Fruit fly (Drosophila melanogaster): ENCODE data around the gene tsl.

Gene tsl

DNA sequence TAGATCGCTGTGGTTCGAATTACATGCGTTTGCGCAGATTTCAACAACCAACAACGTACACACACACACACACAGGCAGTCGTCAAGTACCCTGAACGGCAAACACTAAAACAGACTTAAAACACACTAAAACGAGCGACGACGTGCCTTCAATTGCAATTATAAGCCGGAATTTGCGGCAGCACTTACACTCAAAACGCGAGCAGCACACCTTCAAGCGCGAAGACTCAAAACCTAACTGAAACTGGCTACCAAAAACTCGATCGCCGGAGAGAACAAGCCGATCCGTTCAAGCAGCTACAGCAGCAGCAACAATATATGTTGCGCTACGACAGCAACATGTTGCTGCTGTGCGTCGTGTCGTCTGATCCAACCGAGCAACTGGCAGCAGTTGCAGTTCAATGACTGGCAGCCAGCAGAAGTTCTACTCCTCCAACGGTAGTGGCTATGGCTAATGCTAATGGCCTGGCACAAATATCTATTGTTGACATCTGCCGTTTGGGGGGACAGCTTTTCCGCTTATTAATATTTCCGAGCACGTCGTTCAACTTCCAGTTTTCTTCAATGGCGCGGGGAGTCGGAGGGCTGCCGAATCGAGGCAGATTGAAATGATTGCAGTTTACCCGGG lies at the start of gene tsl:
TSS of gene tsl (minus strand) at position 242 of the 628 bp plus-strand sequence.
- TF ChIP-seq psq (optimal IDR thresholded peaks at IDR 0.05) (no peak), h (optimal IDR thresholded peaks at IDR 0.05) (no peak), ttk (optimal IDR thresholded peaks at IDR 0.05) (no peak), Sin3A (optimal IDR thresholded peaks at IDR 0.05) (no peak), insv (optimal IDR thresholded peaks at IDR 0.05) (no peak), Myc (optimal IDR thresholded peaks at IDR 0.05) (no peak)

- TF ChIP-seq insv (optimal IDR thresholded peaks at IDR 0.05) (no peak), Myc (optimal IDR thresholded peaks at IDR 0.05) (no peak), psq (optimal IDR thresholded peaks at IDR 0.05) (no peak), Sin3A (optimal IDR thresholded peaks at IDR 0.05) (no peak)
Measured at dm6 chr3R:21831040-21831439, 48.7 kb upstream of the tsl start.

- TF ChIP-seq ttk (optimal IDR thresholded peaks at IDR 0.05) (no peak), psq (optimal IDR thresholded peaks at IDR 0.05) (no peak), h (optimal IDR thresholded peaks at IDR 0.05) (no peak), Myc (optimal IDR thresholded peaks at IDR 0.05) (no peak), Sin3A (optimal IDR thresholded peaks at IDR 0.05) (no peak), insv (optimal IDR thresholded peaks at IDR 0.05) (no peak)
Measured at dm6 chr3R:21830303-21830707, 48.0 kb upstream of the tsl start.

DNA sequence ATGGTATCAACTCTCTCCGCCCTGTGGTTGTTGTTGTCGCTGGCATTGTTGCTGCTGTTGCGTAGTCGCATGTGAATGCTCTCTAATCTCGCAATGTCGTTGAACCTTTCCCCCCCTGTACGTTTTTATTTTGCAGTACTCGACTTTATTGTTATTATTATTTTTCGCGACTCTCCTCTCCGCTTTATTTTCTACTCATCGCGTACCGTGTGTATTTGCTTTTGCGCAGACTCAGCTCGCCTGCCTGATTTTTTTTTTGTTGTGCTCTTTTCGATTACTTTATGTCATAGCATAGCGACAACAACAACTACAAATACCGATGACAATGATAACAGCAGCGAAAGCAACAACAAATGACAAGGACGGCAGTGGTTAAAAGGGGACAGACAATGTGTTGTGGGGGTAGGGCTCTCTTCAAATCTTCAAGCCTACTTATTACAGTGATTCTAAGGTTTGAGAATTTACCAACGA lies 47.2 kb upstream of the tsl start:
- no peak for TF ChIP-seq ttk (optimal IDR thresholded peaks at IDR 0.05)
- no peak for TF ChIP-seq psq (optimal IDR thresholded peaks at IDR 0.05)
- TF ChIP-seq Myc (optimal IDR thresholded peaks at IDR 0.05) = no peak
- no peak for TF ChIP-seq h (optimal IDR thresholded peaks at IDR 0.05)
- no peak for TF ChIP-seq Sin3A (optimal IDR thresholded peaks at IDR 0.05)
- TF ChIP-seq insv (optimal IDR thresholded peaks at IDR 0.05) = no peak

- TF ChIP-seq ttk (optimal IDR thresholded peaks at IDR 0.05) (no peak), Myc (optimal IDR thresholded peaks at IDR 0.05) (no peak), h (optimal IDR thresholded peaks at IDR 0.05) (no peak), Sin3A (optimal IDR thresholded peaks at IDR 0.05) (no peak), insv (optimal IDR thresholded peaks at IDR 0.05) (no peak), psq (optimal IDR thresholded peaks at IDR 0.05) (no peak)
Measured at dm6 chr3R:21828785-21829486, 46.6 kb upstream of the tsl start.

dm6 chr3R:21828040-21828526 lies 45.7 kb upstream of the tsl start:
- TF ChIP-seq h (optimal IDR thresholded peaks at IDR 0.05) (no peak), Sin3A (optimal IDR thresholded peaks at IDR 0.05) (no peak), ttk (optimal IDR thresholded peaks at IDR 0.05) (no peak), Myc (optimal IDR thresholded peaks at IDR 0.05) (no peak), insv (optimal IDR thresholded peaks at IDR 0.05) (no peak), psq (optimal IDR thresholded peaks at IDR 0.05) (no peak)

dm6 chr3R:21827453-21828039 lies 45.2 kb upstream of the tsl start:
- TF ChIP-seq Sin3A (optimal IDR thresholded peaks at IDR 0.05) = no peak
- TF ChIP-seq Myc (optimal IDR thresholded peaks at IDR 0.05) = no peak
- no peak for TF ChIP-seq psq (optimal IDR thresholded peaks at IDR 0.05)
- no peak for TF ChIP-seq ttk (optimal IDR thresholded peaks at IDR 0.05)
- no peak for TF ChIP-seq insv (optimal IDR thresholded peaks at IDR 0.05)
- no peak for TF ChIP-seq h (optimal IDR thresholded peaks at IDR 0.05)

- TF ChIP-seq Sin3A (optimal IDR thresholded peaks at IDR 0.05) (no peak), psq (optimal IDR thresholded peaks at IDR 0.05) (no peak), h (optimal IDR thresholded peaks at IDR 0.05) (no peak), insv (optimal IDR thresholded peaks at IDR 0.05) (no peak), ttk (optimal IDR thresholded peaks at IDR 0.05) (no peak), Myc (optimal IDR thresholded peaks at IDR 0.05) (no peak)
Measured at dm6 chr3R:21825775-21826558, 43.6 kb upstream of the tsl start.

DNA sequence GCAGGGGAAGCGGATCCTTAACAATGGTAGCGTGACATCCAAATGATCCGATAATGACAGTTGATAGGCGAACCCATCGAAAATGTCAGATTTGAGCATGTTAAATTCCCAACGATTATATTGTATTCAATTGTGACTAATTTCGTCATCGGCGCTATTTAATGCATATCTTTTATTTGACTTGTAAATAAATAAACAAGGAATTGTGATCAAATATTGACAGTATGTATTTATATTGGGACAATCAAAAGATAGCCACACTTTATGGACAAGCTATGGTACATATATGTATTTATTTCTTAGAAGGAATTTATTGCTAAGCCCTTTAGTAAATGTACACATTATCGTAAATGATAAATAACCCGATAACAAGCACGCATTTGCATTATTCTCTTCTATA lies 42.8 kb upstream of the tsl start:
- TF ChIP-seq ttk (optimal IDR thresholded peaks at IDR 0.05) = no peak
- TF ChIP-seq insv (optimal IDR thresholded peaks at IDR 0.05) = no peak
- TF ChIP-seq Myc (optimal IDR thresholded peaks at IDR 0.05) = no peak
- no peak for TF ChIP-seq psq (optimal IDR thresholded peaks at IDR 0.05)
- no peak for TF ChIP-seq Sin3A (optimal IDR thresholded peaks at IDR 0.05)
- TF ChIP-seq h (optimal IDR thresholded peaks at IDR 0.05) = no peak

- no peak for TF ChIP-seq psq (optimal IDR thresholded peaks at IDR 0.05)
- TF ChIP-seq Sin3A (optimal IDR thresholded peaks at IDR 0.05) = no peak
Measured at dm6 chr3R:21824407-21825006, 42.2 kb upstream of the tsl start.

DNA sequence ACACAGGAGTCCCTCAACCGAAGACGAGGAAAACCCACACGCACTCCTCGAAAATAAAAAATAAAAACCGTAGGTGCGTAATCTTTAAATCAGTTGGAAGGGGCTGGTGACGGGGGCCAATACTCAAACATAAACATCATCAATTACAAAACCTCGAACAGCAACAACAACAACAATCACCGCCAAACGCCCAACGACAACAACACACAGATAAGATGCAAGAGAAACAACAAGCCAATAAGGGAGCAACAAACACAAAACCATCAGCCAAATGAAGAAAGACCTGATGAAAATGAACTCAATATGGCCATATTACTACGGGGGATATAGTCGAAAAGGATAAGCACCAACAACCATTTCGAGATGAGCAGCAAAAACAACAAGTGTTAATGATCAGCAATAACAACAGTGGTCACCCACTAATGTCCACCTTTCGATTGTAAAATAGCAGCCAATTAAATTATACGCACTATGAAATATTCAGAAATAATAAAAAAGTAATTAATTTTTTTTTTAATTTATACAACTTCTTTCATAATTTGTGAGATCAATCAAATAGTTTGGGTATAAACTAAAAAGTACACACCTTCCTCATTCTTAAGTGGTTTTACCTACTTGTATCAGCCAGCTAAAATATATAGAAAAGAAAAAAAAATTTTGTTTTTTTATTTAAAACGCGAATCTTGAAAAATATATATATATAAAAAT lies 41.5 kb upstream of the tsl start:
- TF ChIP-seq insv (optimal IDR thresholded peaks at IDR 0.05) (no peak), ttk (optimal IDR thresholded peaks at IDR 0.05) (no peak), Myc (optimal IDR thresholded peaks at IDR 0.05) (no peak), psq (optimal IDR thresholded peaks at IDR 0.05) (no peak), h (optimal IDR thresholded peaks at IDR 0.05) (no peak), Sin3A (optimal IDR thresholded peaks at IDR 0.05) (no peak)

All from Kc167 (cell line).